Worm (Caenorhabditis elegans) whole organism, midembryonic: ENCODE results near the gene sri-9.

ENCODE experiments used
- T22C8.4 ChIP-seq: fragments of 200-800 bp; sonication (Bioruptor generic); IDR thresholded peaks from 2 replicates; pipeline ENCODE4 v1.3.6; 2022; ENCODE audit warnings: missing genetic modification characterization, missing compliant biosample characterization
- cog-1 ChIP-seq: sonication (generic microtip); optimal IDR thresholded peaks from 2 replicates; lab custom pipeline; 2016; ENCODE audit warnings: missing genetic modification characterization, missing compliant biosample characterization
- flt-1 ChIP-seq: fragments of 200-800 bp; sonication (Bioruptor generic); IDR thresholded peaks from 2 replicates; pipeline ENCODE4 v1.3.6; 2022; ENCODE audit warnings: missing genetic modification characterization, missing compliant biosample characterization
- klf-2 ChIP-seq: fragments of 200-800 bp; sonication (Bioruptor generic); conservative IDR thresholded peaks from 2 replicates; pipeline ENCODE4 v1.3.6; 2022; ENCODE audit warnings: missing genetic modification reagents, missing genetic modification characterization, missing compliant biosample characterization
- ref-1 ChIP-seq: fragments of 200-800 bp; sonication (Bioruptor generic); conservative IDR thresholded peaks from 2 replicates; pipeline ENCODE4 v1.3.6; 2022; ENCODE audit warnings: missing genetic modification reagents, missing genetic modification characterization, missing compliant biosample characterization
- tab-1 ChIP-seq: fragments of 200-800 bp; sonication (Bioruptor generic); IDR thresholded peaks from 2 replicates; pipeline ENCODE4 v1.3.6; 2022; ENCODE audit warnings: missing genetic modification characterization, missing compliant biosample characterization
- ztf-29 ChIP-seq: fragments of 200-800 bp; sonication (Bioruptor generic); IDR thresholded peaks from 2 replicates; pipeline ENCODE4 v1.3.6; 2022; ENCODE audit warnings: missing genetic modification reagents, missing genetic modification characterization, missing compliant biosample characterization

DNA sequence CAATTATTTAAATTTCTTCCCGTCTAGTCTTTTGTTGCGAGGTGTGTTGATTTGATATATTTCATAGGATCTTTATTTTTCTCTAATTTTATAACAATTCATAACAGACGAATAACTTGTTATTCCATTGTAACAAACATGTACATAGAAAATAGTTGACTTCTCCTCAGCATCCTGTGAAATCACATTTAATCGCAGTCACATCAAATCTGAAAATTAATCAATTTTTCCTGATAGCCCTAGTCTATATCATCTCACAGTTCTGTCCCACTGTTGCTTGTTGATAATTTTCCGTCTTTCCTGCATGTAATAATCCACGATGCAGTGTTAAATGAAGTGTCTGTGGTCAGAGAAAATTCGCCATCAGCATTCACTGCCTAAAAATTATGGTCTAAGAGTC is 13.5 kb upstream of the sri-9 start:
- no peak for TF ChIP-seq T22C8.4 (GFP tag; lab: Robert Waterston, UW)
- no peak for TF ChIP-seq ztf-29 (GFP tag; lab: Robert Waterston, UW)
- no peak for TF ChIP-seq flt-1 (GFP tag; lab: Robert Waterston, UW)
- TF ChIP-seq klf-2 (GFP tag; lab: Robert Waterston, UW): no peak
- TF ChIP-seq ref-1 (GFP tag; lab: Robert Waterston, UW): no peak
- TF ChIP-seq cog-1 (tag; lab: Kevin White, UChicago): no peak
- TF ChIP-seq tab-1 (GFP tag; lab: Robert Waterston, UW): no peak
